Worm (Caenorhabditis elegans): ENCODE results near the gene C05C12.4.
A peak's percentile ranks its signal among the peaks of the same experiment; 100 is the strongest.
"Not testable (repeated sequence)": the region's sequence is repeated elsewhere in the genome, so short reads cannot be mapped to it uniquely, and the experiment has no call there.

Gene C05C12.4

DNA sequence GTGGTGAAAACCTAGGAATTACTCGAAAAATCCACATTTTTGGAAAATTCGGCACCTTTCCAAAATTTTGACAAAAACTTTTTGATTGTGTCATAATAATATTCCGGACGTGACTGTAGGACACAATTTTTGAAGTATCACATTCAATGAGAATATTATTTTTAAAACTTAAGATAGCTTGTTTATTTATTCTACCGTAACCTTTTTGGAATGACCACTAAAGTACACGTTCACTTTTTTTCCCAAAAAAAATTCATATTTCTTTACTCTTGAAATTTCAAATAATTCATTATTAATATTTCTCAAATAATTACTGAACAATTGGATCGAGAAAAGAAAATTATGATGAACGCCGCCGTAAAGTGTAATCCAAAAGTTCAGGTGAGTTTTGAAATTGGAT, 40.7 kb downstream of the C05C12.4 start, which contains the start of gene R07H5.9:
R07H5.9 (plus strand) TSS at position 301 of the 400 bp plus-strand sequence.
- TF ChIP-seq hmg-1.2 (GFP tag; IDR thresholded peaks at IDR 0.05) (no peak), B0035.1 (tag; optimal IDR thresholded peaks at IDR 0.05) (no peak), nhr-27 (tag; optimal IDR thresholded peaks at IDR 0.05) (no peak), zim-3 (tag; optimal IDR thresholded peaks at IDR 0.05) (no peak), madf-8 (GFP tag; conservative IDR thresholded peaks at IDR 0.05) (no peak), hsf-1 (GFP tag; IDR thresholded peaks at IDR 0.05) (no peak), hlh-12 (tag; optimal IDR thresholded peaks at IDR 0.05) (no peak), fkh-3 (tag; optimal IDR thresholded peaks at IDR 0.05) (no peak), F57A8.1 (GFP tag; optimal IDR thresholded peaks at IDR 0.05) (no peak), sdz-38 (tag; optimal IDR thresholded peaks at IDR 0.05) (no peak)

DNA sequence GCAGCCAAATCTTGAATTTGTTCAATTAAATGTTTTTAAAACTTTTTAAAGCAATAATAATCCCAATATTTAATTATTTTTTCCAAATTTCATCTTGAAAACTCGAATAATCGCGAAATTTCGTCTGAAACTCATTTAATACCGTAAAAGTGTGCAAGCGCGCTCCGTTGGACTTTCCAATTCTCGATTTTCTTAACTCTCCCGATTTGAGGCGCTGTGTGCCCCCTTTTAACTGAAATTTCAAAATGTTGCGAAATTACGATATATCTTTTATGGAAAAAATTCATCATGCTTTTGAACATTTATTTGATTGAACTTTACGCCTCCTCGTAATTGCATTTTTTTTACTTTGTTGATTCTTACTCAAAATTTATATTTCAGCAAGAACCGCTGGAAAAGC, 45.5 kb downstream of the C05C12.4 start, which contains the start of gene R07H5.11:
R07H5.11 (plus strand) TSS at position 380 of the 400 bp plus-strand sequence.
- TF ChIP-seq mcd-1 (GFP tag; IDR thresholded peaks at IDR 0.05) = peak; percentile 60
- TF ChIP-seq cebp-1 (GFP tag; IDR thresholded peaks at IDR 0.05) = peak; percentile 78
- peak; percentile 70 for TF ChIP-seq cebp-1 (tag; optimal IDR thresholded peaks at IDR 0.05)

DNA sequence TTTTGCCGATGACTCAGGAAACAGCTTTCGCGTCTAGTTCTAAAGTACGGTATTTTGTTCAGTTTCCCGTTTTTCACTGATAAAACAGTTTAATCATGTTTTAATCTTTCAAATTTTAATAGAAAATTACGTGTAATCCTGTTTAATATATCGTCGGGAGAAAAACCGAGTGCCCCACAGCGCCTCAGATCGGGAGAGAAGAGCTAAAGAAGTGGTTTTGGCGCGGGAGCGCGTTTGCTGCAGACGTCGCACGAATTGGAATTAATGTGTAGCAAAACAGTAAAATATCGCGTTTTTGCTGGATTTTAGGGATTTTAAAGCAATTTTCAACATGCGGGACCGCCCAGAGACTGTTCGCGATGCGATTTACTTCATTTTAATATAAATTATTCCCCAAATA, 47.2 kb downstream of the C05C12.4 start:
- peak; percentile 47; the same call in 1 of the 2 replicates for TF ChIP-seq egrh-3 (GFP tag; IDR thresholded peaks at IDR 0.05)
- TF ChIP-seq dox-1 (GFP tag; IDR thresholded peaks at IDR 0.05) = 0 out of 2 replicates have a peak, but pooled peaks have one; percentile 45
- TF ChIP-seq mcd-1 (GFP tag; IDR thresholded peaks at IDR 0.05) = peak; percentile 77
- peak; percentile 74 for TF ChIP-seq aptf-2 (GFP tag; conservative IDR thresholded peaks at IDR 0.05)
- TF ChIP-seq attf-3 (GFP tag; conservative IDR thresholded peaks at IDR 0.05) = 0 out of 2 replicates have a peak, but pooled peaks have one; percentile 38
- peak; percentile 78; the same call in 1 of the 2 replicates for TF ChIP-seq ztf-28 (GFP tag; IDR thresholded peaks at IDR 0.05)
- TF ChIP-seq ceh-100 (GFP tag; IDR thresholded peaks at IDR 0.05) = peak; percentile 89
- peak; percentile 81 for TF ChIP-seq ztf-25 (GFP tag; IDR thresholded peaks at IDR 0.05)
- peak; percentile 27; the same call in 1 of the 2 replicates for TF ChIP-seq C17E4.6 (GFP tag; IDR thresholded peaks at IDR 0.05)
- peak; percentile 49 for TF ChIP-seq D2030.7 (GFP tag; IDR thresholded peaks at IDR 0.05)

DNA sequence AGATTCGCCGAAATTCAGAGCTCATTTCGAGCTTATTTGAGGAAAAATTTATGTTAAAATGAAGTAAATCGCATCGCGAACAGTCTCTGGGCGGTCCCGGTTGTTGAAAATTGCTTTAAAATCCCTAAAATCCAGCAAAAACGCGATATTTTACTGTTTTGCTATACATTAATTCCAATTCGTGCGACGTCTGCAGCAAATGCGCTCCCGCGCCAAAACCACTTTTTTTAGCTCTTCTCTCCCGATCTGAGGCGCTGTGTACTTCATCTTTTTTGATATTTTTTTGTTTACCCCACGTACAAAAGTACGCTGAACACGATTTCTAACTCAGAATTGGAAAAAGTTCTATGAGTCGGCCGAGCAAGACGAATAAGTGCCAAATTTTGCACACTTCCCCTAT, 48.9 kb downstream of the C05C12.4 start, which contains the start of gene R07H5.16:
R07H5.16 (plus strand) TSS at position 348 of the 400 bp plus-strand sequence.
- TF ChIP-seq mcd-1 (GFP tag; IDR thresholded peaks at IDR 0.05) = peak; percentile 79
- TF ChIP-seq egrh-3 (GFP tag; IDR thresholded peaks at IDR 0.05) = 0 out of 2 replicates have a peak, but pooled peaks have one; percentile 21
- TF ChIP-seq Y67H2A.10 (GFP tag; conservative IDR thresholded peaks at IDR 0.05) = 0 out of 2 replicates have a peak, but pooled peaks have one; percentile 10
- TF ChIP-seq aptf-2 (GFP tag; conservative IDR thresholded peaks at IDR 0.05) = peak; percentile 81
- TF ChIP-seq D2030.7 (GFP tag; IDR thresholded peaks at IDR 0.05) = peak; percentile 32; the same call in 1 of the 2 replicates
- 0 out of 2 replicates have a peak, but pooled peaks have one; percentile 12 for TF ChIP-seq dox-1 (GFP tag; IDR thresholded peaks at IDR 0.05)
- 0 out of 2 replicates have a peak, but pooled peaks have one; percentile 53 for TF ChIP-seq ztf-28 (GFP tag; IDR thresholded peaks at IDR 0.05)
- TF ChIP-seq ztf-25 (GFP tag; IDR thresholded peaks at IDR 0.05) = 0 out of 2 replicates have a peak, but pooled peaks have one; percentile 64
- peak; percentile 46; the same call in 1 of the 2 replicates for TF ChIP-seq attf-3 (GFP tag; conservative IDR thresholded peaks at IDR 0.05)
- TF ChIP-seq ceh-100 (GFP tag; IDR thresholded peaks at IDR 0.05) = peak; percentile 92

DNA sequence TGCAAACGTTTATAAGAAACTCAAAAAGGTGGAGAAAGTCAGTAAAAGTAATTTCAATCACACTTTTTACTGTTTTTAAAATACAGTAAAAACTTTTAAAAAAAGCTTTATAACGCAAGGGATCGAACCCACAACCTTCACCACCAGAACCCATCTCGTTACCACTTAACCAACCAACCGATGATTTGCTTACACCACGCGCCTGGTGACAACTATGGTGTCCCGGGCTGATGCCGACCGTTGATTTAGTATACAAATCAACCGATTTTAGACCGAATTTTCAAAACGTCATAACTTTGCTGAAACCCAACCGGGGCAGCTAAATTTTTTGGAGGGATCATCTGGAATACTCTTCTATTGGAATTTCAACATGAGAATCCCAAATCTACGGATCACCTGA, 51.0 kb downstream of the C05C12.4 start:
- TF ChIP-seq ztf-25 (GFP tag; IDR thresholded peaks at IDR 0.05) = peak; percentile 82
- TF ChIP-seq hsf-1 (GFP tag; IDR thresholded peaks at IDR 0.05) = 0 out of 2 replicates have a peak, but pooled peaks have one; percentile 58
- peak; percentile 60 for TF ChIP-seq D2030.7 (GFP tag; IDR thresholded peaks at IDR 0.05)
- peak; percentile 91 for TF ChIP-seq lin-26 (GFP tag; IDR thresholded peaks at IDR 0.05)
- peak; percentile 55; the same call in 1 of the 2 replicates for TF ChIP-seq egl-44 (GFP tag; IDR thresholded peaks at IDR 0.05)
- TF ChIP-seq Y95B8A.8 (GFP tag; IDR thresholded peaks at IDR 0.05) = 0 out of 2 replicates have a peak, but pooled peaks have one; percentile 49
- TF ChIP-seq rpc-1 (optimal IDR thresholded peaks at IDR 0.05) = not testable (repeated sequence)
- TF ChIP-seq rpc-1 (tag; optimal IDR thresholded peaks at IDR 0.05) = peak; percentile 15
- TF ChIP-seq B0261.1 (tag; optimal IDR thresholded peaks at IDR 0.05) = peak; percentile 47
- TF ChIP-seq tbp1 (GFP tag; optimal IDR thresholded peaks at IDR 0.05) = peak; percentile 77
- 0 out of 2 replicates have a peak, but pooled peaks have one; percentile 23 for TF ChIP-seq C17E4.6 (GFP tag; IDR thresholded peaks at IDR 0.05)
- 0 out of 2 replicates have a peak, but pooled peaks have one; percentile 60 for TF ChIP-seq nhr-120 (GFP tag; IDR thresholded peaks at IDR 0.05)
- peak; percentile 65; the same call in 1 of the 2 replicates for TF ChIP-seq ceh-100 (GFP tag; IDR thresholded peaks at IDR 0.05)
- peak; percentile 70 for TF ChIP-seq nfyb-1 (GFP tag; IDR thresholded peaks at IDR 0.05)
- peak; percentile 55 for TF ChIP-seq hmg-1.2 (GFP tag; IDR thresholded peaks at IDR 0.05)
